Worm (Caenorhabditis elegans): ENCODE results near the gene cap-1.

cap-1 gene

DNA sequence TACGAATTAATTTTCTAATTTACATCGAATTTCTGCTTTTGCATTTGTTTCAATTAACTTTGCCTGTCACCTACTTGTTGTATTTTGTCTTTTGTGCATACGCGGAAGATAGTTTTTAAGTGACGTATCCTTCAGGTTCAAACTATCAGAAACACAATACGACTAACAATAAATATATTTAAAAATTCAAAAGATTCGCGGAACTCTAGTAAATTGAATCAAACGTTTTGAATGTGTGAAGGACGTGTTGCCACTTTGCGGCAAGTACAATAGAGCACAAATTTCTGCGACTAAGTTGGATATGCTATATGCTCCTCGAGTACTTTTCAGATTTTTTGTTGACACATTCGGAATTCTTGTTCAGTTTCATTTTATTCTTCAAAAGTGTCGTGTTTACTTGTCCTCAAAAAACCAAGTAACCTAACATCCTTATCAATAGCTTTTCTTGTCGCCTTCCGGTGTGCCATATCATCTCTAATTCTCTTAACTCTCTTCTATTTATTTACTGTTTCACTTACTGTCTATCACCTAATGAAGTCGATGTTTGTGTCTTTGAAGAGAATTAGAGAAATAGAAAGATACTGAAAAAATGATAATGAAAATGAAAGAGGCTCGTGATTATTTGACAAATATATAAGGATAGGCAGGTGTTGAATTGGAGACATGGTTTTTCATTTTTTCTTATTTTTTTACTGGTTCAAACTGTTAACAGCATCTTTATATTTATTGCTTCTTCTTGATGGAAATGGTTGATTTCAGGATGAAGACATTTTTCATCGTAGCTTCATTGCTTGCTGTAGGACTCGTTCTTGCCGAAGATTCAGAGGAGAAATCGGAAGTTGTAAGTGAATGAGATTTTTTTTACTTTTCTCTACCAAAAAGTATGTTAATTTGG is 41.2 kb downstream of the cap-1 start, which contains the start of gene srlf-7 (continued):
- TF ChIP-seq ceh-79 (tag; optimal IDR thresholded peaks at IDR 0.05) = no peak
- no peak for TF ChIP-seq snpc-1.3 (tag; optimal IDR thresholded peaks at IDR 0.05; ENCODE audit: insufficient read depth)
- TF ChIP-seq snpc-4 (GFP tag; optimal IDR thresholded peaks at IDR 0.05) = no peak
- peak in 2 of 4 experiments; percentile 4 to 8 for TF ChIP-seq snpc-4 (tag; optimal IDR thresholded peaks at IDR 0.05)
- no peak for TF ChIP-seq ama-1 (optimal IDR thresholded peaks at IDR 0.05)
- TF ChIP-seq ama-1 (GFP tag; optimal IDR thresholded peaks at IDR 0.05) = no peak
- TF ChIP-seq ceh-100 (GFP tag; IDR thresholded peaks at IDR 0.05) = no peak
- TF ChIP-seq C17E4.6 (GFP tag; IDR thresholded peaks at IDR 0.05) = no peak
- no peak for TF ChIP-seq gei-17 (GFP tag; optimal IDR thresholded peaks at IDR 0.05)
- no peak for TF ChIP-seq lsy-27 (tag; optimal IDR thresholded peaks at IDR 0.05; ENCODE audit: borderline replicate concordance, insufficient read depth)
- no peak for TF ChIP-seq lag-1 (GFP tag; IDR thresholded peaks at IDR 0.05)
- no peak for TF ChIP-seq akir-1 (GFP tag; optimal IDR thresholded peaks at IDR 0.05)
- no peak for TF ChIP-seq die-1 (tag; optimal IDR thresholded peaks at IDR 0.05)
- TF ChIP-seq F33H1.4 (GFP tag; IDR thresholded peaks at IDR 0.05) = no peak
- TF ChIP-seq tbx-9 (tag; optimal IDR thresholded peaks at IDR 0.05; ENCODE audit: borderline replicate concordance) = no peak
- TF ChIP-seq hlh-26 (GFP tag; conservative IDR thresholded peaks at IDR 0.05) = no peak
- TF ChIP-seq ceh-58 (GFP tag; IDR thresholded peaks at IDR 0.05) = no peak
- TF ChIP-seq F55B11.4 (tag; optimal IDR thresholded peaks at IDR 0.05; ENCODE audit: borderline replicate concordance, insufficient read depth) = no peak
- TF ChIP-seq rpc-1 (optimal IDR thresholded peaks at IDR 0.05) = no peak
- TF ChIP-seq rpc-1 (tag; optimal IDR thresholded peaks at IDR 0.05) = no peak
- TF ChIP-seq unc-130 (GFP tag; optimal IDR thresholded peaks at IDR 0.05) = no peak
- TF ChIP-seq mes-4 (tag; optimal IDR thresholded peaks at IDR 0.05) = no peak
- no peak for TF ChIP-seq nfya-1 (tag; optimal IDR thresholded peaks at IDR 0.05; ENCODE audit: borderline replicate concordance, insufficient read depth)
- no peak for TF ChIP-seq F10E7.11 (tag; optimal IDR thresholded peaks at IDR 0.05)
- TF ChIP-seq bed-1 (GFP tag; IDR thresholded peaks at IDR 0.05) = no peak
- TF ChIP-seq let-526 (GFP tag; IDR thresholded peaks at IDR 0.05) = no peak
- no peak for TF ChIP-seq sptf-2 (GFP tag; optimal IDR thresholded peaks at IDR 0.05)
- TF ChIP-seq ceh-40 (GFP tag; IDR thresholded peaks at IDR 0.05) = no peak
- TF ChIP-seq dpl-1 (GFP tag; optimal IDR thresholded peaks at IDR 0.05) = no peak
- TF ChIP-seq dox-1 (GFP tag; IDR thresholded peaks at IDR 0.05) = peak; percentile 54; the same call in 1 of the 2 replicates
- TF ChIP-seq tbp1 (GFP tag; optimal IDR thresholded peaks at IDR 0.05) = peak; percentile 53
- TF ChIP-seq rcor-1 (GFP tag; IDR thresholded peaks at IDR 0.05) = no peak
- TF ChIP-seq attf-3 (GFP tag; conservative IDR thresholded peaks at IDR 0.05) = no peak
- TF ChIP-seq nhr-80 (tag; optimal IDR thresholded peaks at IDR 0.05) = peak; percentile 96
- no peak for TF ChIP-seq Y95B8A.8 (GFP tag; IDR thresholded peaks at IDR 0.05)
- no peak for TF ChIP-seq mel-28 (tag; optimal IDR thresholded peaks at IDR 0.05; ENCODE audit: borderline replicate concordance)
- peak; percentile 13 for TF ChIP-seq madf-10 (tag; optimal IDR thresholded peaks at IDR 0.05)
- TF ChIP-seq Y79H2A.3 (GFP tag; conservative IDR thresholded peaks at IDR 0.05) = no peak
- TF ChIP-seq F52B5.7 (tag; optimal IDR thresholded peaks at IDR 0.05) = no peak
- no peak for TF ChIP-seq lin-26 (GFP tag; IDR thresholded peaks at IDR 0.05)
- no peak for TF ChIP-seq lin-35 (GFP tag; optimal IDR thresholded peaks at IDR 0.05)
- TF ChIP-seq egrh-3 (GFP tag; IDR thresholded peaks at IDR 0.05) = no peak
- TF ChIP-seq ceh-91 (GFP tag; IDR thresholded peaks at IDR 0.05) = no peak
- no peak for TF ChIP-seq C06A6.2 (GFP tag; conservative IDR thresholded peaks at IDR 0.05)
- peak; percentile 80 for TF ChIP-seq pha-4 (tag; optimal IDR thresholded peaks at IDR 0.05)
- no peak for TF ChIP-seq ccch-3 (GFP tag; optimal IDR thresholded peaks at IDR 0.05)
- no peak for TF ChIP-seq egl-18 (GFP tag; IDR thresholded peaks at IDR 0.05)
- no peak for TF ChIP-seq lir-1 (GFP tag; conservative IDR thresholded peaks at IDR 0.05)

Data from whole organism, young adult.